Worm (Caenorhabditis elegans): ENCODE results near the gene Y58A7A.4.
A peak's percentile ranks its signal among the peaks of the same experiment; 100 is the strongest.

The Y58A7A.4 gene

DNA sequence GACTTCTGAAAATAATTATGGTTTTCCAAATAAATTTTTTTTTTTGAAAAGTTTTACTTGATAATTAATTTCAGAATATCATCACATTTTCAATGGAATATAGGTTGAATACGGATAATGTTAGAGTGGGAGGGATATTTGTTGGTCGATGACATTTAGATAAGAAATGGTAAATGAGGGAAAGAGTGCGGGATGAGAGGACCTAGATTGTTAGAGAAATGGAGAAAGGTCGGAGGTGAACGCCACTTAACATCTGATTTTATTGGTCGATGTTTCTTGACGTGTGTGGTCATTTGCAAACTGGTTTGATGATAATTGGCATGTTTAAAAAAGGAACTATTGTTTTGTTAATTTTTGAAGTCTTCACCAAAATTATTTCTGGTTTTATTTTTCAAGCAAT lies 46.4 kb downstream of the Y58A7A.4 start:
- TF ChIP-seq R02D3.7 (tag; optimal IDR thresholded peaks at IDR 0.05) (no peak), ceh-16 (tag; optimal IDR thresholded peaks at IDR 0.05) (no peak), nhr-25 (tag; optimal IDR thresholded peaks at IDR 0.05) (peak; percentile 27), zag-1 (tag; optimal IDR thresholded peaks at IDR 0.05) (no peak), peb-1 (tag; optimal IDR thresholded peaks at IDR 0.05) (no peak), blmp-1 (tag; optimal IDR thresholded peaks at IDR 0.05; ENCODE audit: insufficient read depth) (no peak), snpc-4 (tag; optimal IDR thresholded peaks at IDR 0.05) (no peak), aly-2 (tag; optimal IDR thresholded peaks at IDR 0.05) (no peak)

DNA sequence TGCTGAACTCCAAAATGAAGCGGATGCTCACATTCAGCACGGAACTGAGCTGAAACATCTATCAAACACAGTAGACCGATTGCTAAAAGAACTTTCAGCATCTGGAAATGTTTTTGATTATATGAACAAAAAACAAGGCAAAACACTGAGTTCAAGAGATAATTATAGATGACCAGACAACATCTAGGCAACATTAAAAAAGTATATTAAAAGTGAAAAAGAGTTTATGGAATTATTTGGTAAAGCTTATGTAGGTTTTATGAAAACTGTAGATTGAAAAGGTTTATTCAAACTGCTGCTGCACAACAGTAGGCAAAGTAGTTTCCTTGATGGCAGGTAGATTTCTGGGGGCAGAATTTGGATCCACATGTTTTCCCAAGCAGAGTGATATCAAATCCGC lies 48.4 kb downstream of the Y58A7A.4 start, which contains the start of gene K11D12.7:
Gene K11D12.7 (minus strand): TSS at position 101 of the 400 bp plus-strand sequence.
- no peak for TF ChIP-seq ztf-11 (tag; optimal IDR thresholded peaks at IDR 0.05)
- no peak for TF ChIP-seq crh-2 (tag; optimal IDR thresholded peaks at IDR 0.05)
- no peak for TF ChIP-seq skn-1 (tag; optimal IDR thresholded peaks at IDR 0.05)
- TF ChIP-seq egl-27 (tag; optimal IDR thresholded peaks at IDR 0.05) = no peak
- no peak for TF ChIP-seq lin-39 (tag; optimal IDR thresholded peaks at IDR 0.05)
- no peak for TF ChIP-seq elt-1 (tag; optimal IDR thresholded peaks at IDR 0.05)
- TF ChIP-seq alr-1 (tag; optimal IDR thresholded peaks at IDR 0.05) = no peak
- TF ChIP-seq unc-39 (tag; optimal IDR thresholded peaks at IDR 0.05) = no peak
- TF ChIP-seq dmd-4 (tag; optimal IDR thresholded peaks at IDR 0.05) = no peak
- no peak for TF ChIP-seq ZK546.5 (tag; optimal IDR thresholded peaks at IDR 0.05)
- TF ChIP-seq sma-3 (GFP tag; optimal IDR thresholded peaks at IDR 0.05) = no peak
- no peak for TF ChIP-seq mbf-1 (tag; optimal IDR thresholded peaks at IDR 0.05)
- TF ChIP-seq lin-13 (GFP tag; optimal IDR thresholded peaks at IDR 0.05) = no peak
- no peak for TF ChIP-seq lsy-2 (tag; optimal IDR thresholded peaks at IDR 0.05)
- TF ChIP-seq nhr-129 (tag; optimal IDR thresholded peaks at IDR 0.05) = no peak
- no peak for TF ChIP-seq nhr-77 (tag; optimal IDR thresholded peaks at IDR 0.05)
- TF ChIP-seq blmp-1 (tag; optimal IDR thresholded peaks at IDR 0.05; ENCODE audit: insufficient read depth) = no peak
- TF ChIP-seq mab-5 (tag; optimal IDR thresholded peaks at IDR 0.05) = no peak
- no peak for TF ChIP-seq fos-1 (tag; optimal IDR thresholded peaks at IDR 0.05)
- TF ChIP-seq nhr-25 (tag; optimal IDR thresholded peaks at IDR 0.05) = no peak

ce11 chrV:5035058-5035457 lies 49.7 kb downstream of the Y58A7A.4 start, which contains the start of gene K11D12.6:
Gene K11D12.6 (minus strand): TSS chrV:5035158.
- TF ChIP-seq nhr-12 (tag; optimal IDR thresholded peaks at IDR 0.05) (no peak), lin-39 (tag; optimal IDR thresholded peaks at IDR 0.05) (no peak), snpc-4 (tag; optimal IDR thresholded peaks at IDR 0.05) (no peak), Y55F3AM.14 (GFP tag; optimal IDR thresholded peaks at IDR 0.05) (no peak), elt-3 (tag; optimal IDR thresholded peaks at IDR 0.05) (no peak), mdl-1 (tag; optimal IDR thresholded peaks at IDR 0.05) (no peak), ceh-16 (tag; optimal IDR thresholded peaks at IDR 0.05) (no peak), blmp-1 (tag; optimal IDR thresholded peaks at IDR 0.05; ENCODE audit: insufficient read depth) (no peak), sem-4 (tag; optimal IDR thresholded peaks at IDR 0.05) (no peak), fos-1 (tag; optimal IDR thresholded peaks at IDR 0.05) (no peak), F13H6.1 (tag; optimal IDR thresholded peaks at IDR 0.05) (no peak), lsy-2 (tag; optimal IDR thresholded peaks at IDR 0.05) (no peak)

DNA sequence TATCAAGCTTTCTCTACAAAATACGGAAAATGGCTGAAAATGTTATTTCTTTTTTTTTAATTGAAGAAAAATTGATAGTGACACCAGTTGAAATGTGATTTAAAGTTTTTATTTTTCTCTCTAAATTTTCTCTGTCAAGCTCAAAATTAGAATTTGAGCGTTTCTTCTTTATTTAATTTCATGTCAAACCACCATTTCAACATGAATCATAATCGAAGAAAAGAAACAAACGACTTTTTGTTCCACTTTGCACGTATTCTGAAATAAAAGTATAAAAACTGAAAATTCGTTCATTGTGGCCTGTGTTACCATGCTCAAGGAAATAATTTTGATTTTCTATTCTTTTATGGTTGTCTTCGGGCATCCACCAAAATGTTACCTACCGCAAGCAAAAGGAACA lies 51.7 kb downstream of the Y58A7A.4 start, which contains the start of gene K11D12.13:
Gene K11D12.13 (plus strand): TSS at position 301 of the 400 bp plus-strand sequence.
- TF ChIP-seq nhr-25 (tag; optimal IDR thresholded peaks at IDR 0.05) (no peak), alr-1 (tag; optimal IDR thresholded peaks at IDR 0.05) (no peak), F13H6.1 (tag; optimal IDR thresholded peaks at IDR 0.05) (no peak), R02D3.7 (tag; optimal IDR thresholded peaks at IDR 0.05) (no peak), blmp-1 (tag; optimal IDR thresholded peaks at IDR 0.05; ENCODE audit: insufficient read depth) (no peak), ceh-16 (tag; optimal IDR thresholded peaks at IDR 0.05) (no peak), ztf-11 (tag; optimal IDR thresholded peaks at IDR 0.05) (no peak), mdl-1 (tag; optimal IDR thresholded peaks at IDR 0.05) (no peak), nhr-10 (tag; optimal IDR thresholded peaks at IDR 0.05) (no peak), gmeb-1 (tag; optimal IDR thresholded peaks at IDR 0.05) (no peak), fos-1 (tag; optimal IDR thresholded peaks at IDR 0.05) (no peak), nhr-11 (tag; optimal IDR thresholded peaks at IDR 0.05) (no peak), skn-1 (tag; optimal IDR thresholded peaks at IDR 0.05) (no peak), snpc-4 (tag; optimal IDR thresholded peaks at IDR 0.05) (no peak), dmd-4 (tag; optimal IDR thresholded peaks at IDR 0.05) (no peak), mab-5 (tag; optimal IDR thresholded peaks at IDR 0.05) (no peak), unc-55 (GFP tag; optimal IDR thresholded peaks at IDR 0.05) (no peak), nhr-12 (tag; optimal IDR thresholded peaks at IDR 0.05) (no peak)

Measured in whole organism, L2 larva.